Fruit fly (Drosophila melanogaster) whole organism, pupa: Measurements from ENCODE around the gene Doc3.

Experiments used
- CG10348 ChIP-seq: fragments of 200-800 bp; sonication (Bioruptor generic); IDR thresholded peaks from 2 replicates; pipeline ENCODE4 v1.3.6; 2022; ENCODE audit warnings: missing biosample characterization, missing genetic modification characterization
- CG12605 ChIP-seq: fragments of 200-800 bp; sonication (Bioruptor generic); IDR thresholded peaks from 2 replicates; pipeline ENCODE4 v1.3.6; 2022; ENCODE audit warnings: missing biosample characterization, missing genetic modification characterization
- CG13204 ChIP-seq: fragments of 200-800 bp; sonication (Bioruptor generic); optimal IDR thresholded peaks from 2 replicates; lab custom pipeline; 2018; ENCODE audit warnings: missing biosample characterization, mild to moderate bottlenecking, missing genetic modification characterization, moderate library complexity
- CG14655 ChIP-seq: fragments of 200-800 bp; sonication (Bioruptor generic); optimal IDR thresholded peaks from 3 replicates; lab custom pipeline; 2017; ENCODE audit warnings: mild to moderate bottlenecking, missing biosample characterization, missing genetic modification reagents, missing genetic modification characterization
- CG15710 ChIP-seq: fragments of 200-800 bp; sonication (Bioruptor generic); optimal IDR thresholded peaks from 2 replicates; lab custom pipeline; 2018; ENCODE audit warnings: missing biosample characterization, mild to moderate bottlenecking, missing genetic modification characterization, moderate library complexity
- CG17806 ChIP-seq: fragments of 200-800 bp; sonication (Bioruptor generic); optimal IDR thresholded peaks from 2 replicates; lab custom pipeline; 2018; ENCODE audit warnings: missing biosample characterization, mild to moderate bottlenecking, missing genetic modification characterization, moderate library complexity
- CG32121 ChIP-seq: fragments of 200-800 bp; sonication (Bioruptor generic); IDR thresholded peaks from 2 replicates; pipeline ENCODE4 v1.3.6; 2022; ENCODE audit warnings: missing biosample characterization, missing genetic modification characterization
- CG34367 ChIP-seq: fragments of 200-800 bp; sonication (Bioruptor generic); optimal IDR thresholded peaks from 2 replicates; lab custom pipeline; 2018; ENCODE audit warnings: missing biosample characterization, mild to moderate bottlenecking, missing genetic modification characterization
- CG4496 ChIP-seq: fragments of 200-800 bp; sonication (Bioruptor generic); IDR thresholded peaks from 3 replicates; pipeline ENCODE4 v1.3.6; 2022; ENCODE audit warnings: missing biosample characterization, missing genetic modification characterization
- CG8159 ChIP-seq: fragments of 200-800 bp; sonication (Bioruptor generic); optimal IDR thresholded peaks from 3 replicates; lab custom pipeline; 2018; ENCODE audit warnings: missing biosample characterization, mild to moderate bottlenecking, missing genetic modification characterization, moderate library complexity
- CG8301 ChIP-seq: fragments of 200-800 bp; sonication (Bioruptor generic); optimal IDR thresholded peaks from 2 replicates; lab custom pipeline; 2018; ENCODE audit warnings: missing biosample characterization, mild to moderate bottlenecking, missing genetic modification characterization
- CG9948 ChIP-seq: fragments of 200-800 bp; sonication (Bioruptor generic); optimal IDR thresholded peaks from 2 replicates; lab custom pipeline; 2018; ENCODE audit warnings: missing biosample characterization, mild to moderate bottlenecking, missing genetic modification characterization, moderate library complexity
- D1 ChIP-seq: fragments of 200-800 bp; sonication (Bioruptor generic); optimal IDR thresholded peaks from 2 replicates; lab custom pipeline; 2018; ENCODE audit warnings: missing biosample characterization, mild to moderate bottlenecking, missing genetic modification characterization, moderate library complexity
- EcR ChIP-seq: fragments of 200-800 bp; sonication (Bioruptor generic); optimal IDR thresholded peaks from 3 replicates; lab custom pipeline; 2019; ENCODE audit warnings: missing biosample characterization, missing genetic modification characterization, mild to moderate bottlenecking, moderate library complexity, missing genetic modification reagents
- Ets98B ChIP-seq: fragments of 200-800 bp; sonication (Bioruptor generic); IDR thresholded peaks from 2 replicates; pipeline ENCODE4 v1.3.6; 2022; ENCODE audit warnings: missing biosample characterization, missing genetic modification characterization
- Pif1A ChIP-seq: fragments of 200-800 bp; sonication (Bioruptor generic); optimal IDR thresholded peaks from 3 replicates; lab custom pipeline; 2016; ENCODE audit warnings: missing biosample characterization, missing genetic modification characterization
- Pif1B ChIP-seq: fragments of 200-800 bp; sonication (Bioruptor generic); optimal IDR thresholded peaks from 3 replicates; lab custom pipeline; 2016; ENCODE audit warnings: missing biosample characterization, missing genetic modification characterization
- Snoo ChIP-seq: fragments of 200-800 bp; sonication (Bioruptor generic); optimal IDR thresholded peaks from 3 replicates; lab custom pipeline; 2017; ENCODE audit warnings: missing biosample characterization, mild to moderate bottlenecking, missing genetic modification characterization, inconsistent platforms
- fd96Ca ChIP-seq: fragments of 200-800 bp; sonication (Bioruptor generic); IDR thresholded peaks from 3 replicates; pipeline ENCODE4 v1.3.6; 2022; ENCODE audit warnings: missing biosample characterization, missing genetic modification characterization
- gl ChIP-seq: fragments of 200-800 bp; sonication (Bioruptor generic); optimal IDR thresholded peaks from 2 replicates; lab custom pipeline; 2018; ENCODE audit warnings: missing biosample characterization, mild to moderate bottlenecking, missing genetic modification characterization
- rn ChIP-seq: fragments of 200-800 bp; sonication (Bioruptor generic); IDR thresholded peaks from 2 replicates; pipeline ENCODE4 v1.3.6; 2022; ENCODE audit warnings: missing biosample characterization, missing genetic modification characterization

Doc3 gene

DNA sequence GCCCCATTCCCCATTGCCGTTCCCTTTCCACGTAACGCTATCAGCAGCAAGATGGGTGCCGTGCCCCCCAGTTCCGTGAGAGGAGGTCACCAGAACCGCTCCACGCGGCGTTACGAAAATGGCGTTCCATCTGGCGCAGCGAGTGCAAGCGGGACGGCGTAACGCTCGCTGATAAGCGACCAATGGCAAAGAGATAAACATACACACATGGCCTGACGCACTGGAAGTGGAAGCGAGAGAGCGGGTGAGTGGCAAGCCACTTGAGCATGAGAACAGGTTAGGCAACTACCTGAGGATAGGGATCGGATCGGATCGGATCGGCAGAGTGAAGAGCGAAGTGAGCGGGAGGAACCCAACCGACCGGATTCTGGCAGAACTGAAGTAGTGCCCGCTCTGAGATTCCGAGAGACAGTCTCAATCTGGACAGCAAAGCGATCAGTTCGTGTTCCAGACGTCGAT lies at the start of gene Doc3:
Doc3 (plus strand) TSS at position 409 of the 459 bp plus-strand sequence.
- TF ChIP-seq EcR (GFP tag; lab: Kevin White, UChicago) (peak; percentile 70), CG32121 (GFP tag; lab: Robert Waterston, UW) (no peak), rn (GFP tag; lab: Robert Waterston, UW) (no peak), fd96Ca (no peak), Snoo (tag; lab: Kevin White, UChicago) (no peak), CG8159 (tag; lab: Kevin White, UChicago) (no peak), Pif1A (GFP tag; lab: Kevin White, UChicago) (no peak), CG15710 (no peak), gl (tag; lab: Kevin White, UChicago) (peak; percentile 6), Ets98B (GFP tag; lab: Robert Waterston, UW) (0 out of 2 replicates have a peak, but pooled peaks have one; percentile 22), CG13204 (GFP tag; lab: Kevin White, UChicago) (peak; percentile 38), CG4496 (GFP tag; lab: Robert Waterston, UW) (0 out of 3 replicates have a peak, but pooled peaks have one; percentile 25), CG17806 (no peak), Pif1B (GFP tag; lab: Kevin White, UChicago) (no peak), CG10348 (GFP tag; lab: Robert Waterston, UW) (no peak), D1 (no peak), CG8301 (tag; lab: Kevin White, UChicago) (no peak), CG9948 (tag; lab: Kevin White, UChicago) (no peak), CG34367 (tag; lab: Kevin White, UChicago) (no peak), CG14655 (GFP tag; lab: Kevin White, UChicago) (no peak), CG12605 (GFP tag; lab: Robert Waterston, UW) (no peak)

DNA sequence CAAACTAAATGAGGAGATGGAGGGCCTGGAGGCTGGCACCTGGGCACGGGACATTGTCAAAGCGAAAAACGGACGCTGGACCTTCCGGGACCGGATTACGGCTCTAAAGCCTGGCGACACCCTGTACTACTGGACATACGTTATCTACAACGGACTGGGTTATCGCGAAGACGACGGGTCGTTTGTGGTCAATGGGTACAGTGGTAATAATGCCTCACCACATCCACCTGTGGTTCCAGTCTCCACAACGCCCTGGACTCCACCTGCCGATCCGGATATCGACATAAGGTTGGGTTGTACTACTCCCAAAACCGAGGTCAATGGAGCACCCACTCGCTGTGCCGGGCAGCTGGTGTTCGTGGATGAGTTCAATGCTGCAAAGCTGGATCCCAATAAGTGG lies 49.8 kb upstream of the Doc3 start:
- no peak for TF ChIP-seq EcR (GFP tag; lab: Kevin White, UChicago)
- TF ChIP-seq CG10348 (GFP tag; lab: Robert Waterston, UW) = no peak
- no peak for TF ChIP-seq D1
- TF ChIP-seq CG12605 (GFP tag; lab: Robert Waterston, UW) = no peak
- TF ChIP-seq fd96Ca = no peak
- TF ChIP-seq Pif1B (GFP tag; lab: Kevin White, UChicago) = no peak
- TF ChIP-seq rn (GFP tag; lab: Robert Waterston, UW) = no peak
- no peak for TF ChIP-seq CG34367 (tag; lab: Kevin White, UChicago)
- no peak for TF ChIP-seq gl (tag; lab: Kevin White, UChicago)
- TF ChIP-seq CG9948 (tag; lab: Kevin White, UChicago) = no peak
- TF ChIP-seq CG4496 (GFP tag; lab: Robert Waterston, UW) = no peak
- TF ChIP-seq Ets98B (GFP tag; lab: Robert Waterston, UW) = no peak
- no peak for TF ChIP-seq CG32121 (GFP tag; lab: Robert Waterston, UW)
- TF ChIP-seq CG8301 (tag; lab: Kevin White, UChicago) = no peak
- no peak for TF ChIP-seq CG14655 (GFP tag; lab: Kevin White, UChicago)
- TF ChIP-seq CG13204 (GFP tag; lab: Kevin White, UChicago) = no peak
- TF ChIP-seq CG17806 = no peak

DNA sequence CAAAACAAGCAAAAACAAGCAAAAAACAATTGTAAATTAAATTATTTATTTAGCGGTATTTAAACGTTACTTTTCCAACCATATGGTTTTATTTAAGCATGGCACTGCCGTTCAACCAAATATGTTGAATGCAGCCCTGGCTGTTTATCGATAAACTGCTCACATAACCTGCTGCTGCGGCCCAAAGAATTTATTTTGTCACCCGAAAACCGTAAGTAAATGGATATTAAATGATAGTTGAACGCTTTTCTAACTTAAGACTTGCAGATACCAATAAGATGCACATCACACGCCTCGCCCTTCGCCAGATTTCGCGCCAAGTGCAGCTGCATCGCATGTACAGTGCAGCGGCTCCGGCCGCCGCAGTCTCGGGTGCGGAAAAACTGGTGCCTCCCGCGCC lies 48.3 kb upstream of the Doc3 start, which contains the start of gene mRpL12:
mRpL12 (plus strand) TSS at position 123 of the 400 bp plus-strand sequence.
- TF ChIP-seq CG4496 (GFP tag; lab: Robert Waterston, UW) = no peak
- TF ChIP-seq rn (GFP tag; lab: Robert Waterston, UW) = no peak
- no peak for TF ChIP-seq CG17806
- TF ChIP-seq Pif1B (GFP tag; lab: Kevin White, UChicago) = no peak
- TF ChIP-seq CG34367 (tag; lab: Kevin White, UChicago) = no peak
- no peak for TF ChIP-seq CG10348 (GFP tag; lab: Robert Waterston, UW)
- TF ChIP-seq gl (tag; lab: Kevin White, UChicago) = no peak
- TF ChIP-seq CG15710 = no peak

DNA sequence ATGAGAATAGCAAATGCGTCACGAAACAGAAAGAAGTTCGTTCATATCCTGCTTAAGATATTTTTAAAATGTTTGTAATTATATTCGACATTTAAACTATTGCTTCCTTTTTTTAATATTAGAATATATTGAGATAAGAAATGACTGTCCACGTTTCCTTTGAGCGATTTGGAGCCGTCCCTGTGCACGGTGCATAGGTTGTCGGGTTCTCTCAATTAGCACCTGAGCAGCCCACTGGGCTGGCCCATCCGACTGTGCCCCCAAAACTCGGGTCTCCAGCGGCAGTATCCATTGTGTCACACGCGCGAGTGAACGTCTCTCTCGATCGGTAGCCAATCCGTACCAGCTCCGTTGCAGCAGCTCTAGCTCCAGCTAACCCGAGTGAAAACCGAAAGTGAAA lies 46.4 kb upstream of the Doc3 start, which contains the start of gene CG13313:
CG13313 (plus strand) TSS at position 301 of the 400 bp plus-strand sequence.
- TF ChIP-seq rn (GFP tag; lab: Robert Waterston, UW) = no peak
- no peak for TF ChIP-seq CG8159 (tag; lab: Kevin White, UChicago)
- no peak for TF ChIP-seq EcR (GFP tag; lab: Kevin White, UChicago)
- TF ChIP-seq CG4496 (GFP tag; lab: Robert Waterston, UW) = no peak
- TF ChIP-seq Ets98B (GFP tag; lab: Robert Waterston, UW) = no peak
- TF ChIP-seq CG32121 (GFP tag; lab: Robert Waterston, UW) = no peak
- TF ChIP-seq CG9948 (tag; lab: Kevin White, UChicago) = no peak
- TF ChIP-seq CG15710 = no peak
- TF ChIP-seq CG13204 (GFP tag; lab: Kevin White, UChicago) = no peak
- no peak for TF ChIP-seq Snoo (tag; lab: Kevin White, UChicago)
- TF ChIP-seq CG12605 (GFP tag; lab: Robert Waterston, UW) = no peak
- TF ChIP-seq Pif1A (GFP tag; lab: Kevin White, UChicago) = no peak
- no peak for TF ChIP-seq CG14655 (GFP tag; lab: Kevin White, UChicago)
- no peak for TF ChIP-seq fd96Ca
- no peak for TF ChIP-seq D1
- no peak for TF ChIP-seq CG8301 (tag; lab: Kevin White, UChicago)

DNA sequence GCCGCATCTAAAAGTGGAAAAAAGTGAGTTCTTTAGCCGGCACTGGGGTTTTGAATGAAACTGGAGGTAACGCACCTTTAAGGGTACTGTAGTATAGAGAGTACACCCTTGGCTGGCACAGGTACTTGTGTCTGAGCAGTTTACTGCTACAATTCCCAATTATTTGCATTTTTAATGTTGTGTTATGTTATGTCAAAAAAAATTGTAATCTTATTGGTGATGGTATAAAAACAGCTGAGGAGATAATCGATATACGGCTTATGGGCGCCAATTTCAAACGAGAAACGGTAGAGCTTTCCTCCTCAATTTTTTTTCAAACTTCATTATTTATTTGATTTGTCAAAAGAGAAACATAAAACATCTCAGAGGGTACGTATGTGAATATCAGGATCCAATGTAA lies 40.5 kb upstream of the Doc3 start, which contains the start of gene ValRS-m:
ValRS-m (minus strand) TSS at position 312 of the 400 bp plus-strand sequence.
- TF ChIP-seq CG17806 (no peak), Snoo (tag; lab: Kevin White, UChicago) (no peak), CG34367 (tag; lab: Kevin White, UChicago) (no peak), CG32121 (GFP tag; lab: Robert Waterston, UW) (no peak), CG8159 (tag; lab: Kevin White, UChicago) (no peak), CG10348 (GFP tag; lab: Robert Waterston, UW) (no peak), CG15710 (no peak), Pif1B (GFP tag; lab: Kevin White, UChicago) (no peak), Pif1A (GFP tag; lab: Kevin White, UChicago) (no peak), Ets98B (GFP tag; lab: Robert Waterston, UW) (no peak), EcR (GFP tag; lab: Kevin White, UChicago) (no peak), D1 (no peak), gl (tag; lab: Kevin White, UChicago) (no peak), rn (GFP tag; lab: Robert Waterston, UW) (no peak), fd96Ca (no peak), CG14655 (GFP tag; lab: Kevin White, UChicago) (no peak), CG12605 (GFP tag; lab: Robert Waterston, UW) (no peak), CG9948 (tag; lab: Kevin White, UChicago) (no peak), CG13204 (GFP tag; lab: Kevin White, UChicago) (no peak), CG4496 (GFP tag; lab: Robert Waterston, UW) (no peak)
